Worm (Caenorhabditis elegans) whole organism, L3 larva: ENCODE measurements around the gene figl-1.

Source experiments
- R02D3.7 ChIP-seq: fragments of 150-350 bp; optimal IDR thresholded peaks from 2 replicates; lab custom pipeline; 2014; ENCODE audit warnings: missing biosample characterization, missing genetic modification characterization
- ZK546.5 ChIP-seq: sonication (generic microtip); optimal IDR thresholded peaks from 2 replicates; lab custom pipeline; 2017; ENCODE audit warnings: missing biosample characterization, missing genetic modification characterization
- ceh-28 ChIP-seq: fragments of 150-350 bp; optimal IDR thresholded peaks from 2 replicates; lab custom pipeline; 2014; ENCODE audit warnings: missing biosample characterization, missing genetic modification reagents, missing genetic modification characterization
- ceh-9 ChIP-seq: sonication (generic microtip); optimal IDR thresholded peaks from 2 replicates; lab custom pipeline; 2018; ENCODE audit warnings: missing biosample characterization, missing genetic modification characterization
- egl-27 ChIP-seq: sonication (generic microtip); optimal IDR thresholded peaks from 4 replicates; lab custom pipeline; 2017; ENCODE audit warnings: missing biosample characterization, missing genetic modification reagents, missing genetic modification characterization
- lin-39 ChIP-seq: fragments of 150-350 bp; optimal IDR thresholded peaks from 2 replicates; lab custom pipeline; 2018; ENCODE audit warnings: missing biosample characterization, missing genetic modification reagents, missing genetic modification characterization
- mml-1 ChIP-seq: fragments of 150-350 bp; sonication (generic microtip); optimal IDR thresholded peaks from 3 replicates; lab custom pipeline; 2014; ENCODE audit warnings: missing biosample characterization, missing genetic modification characterization
- nhr-11 ChIP-seq: fragments of 150-350 bp; optimal IDR thresholded peaks from 2 replicates; lab custom pipeline; 2014; ENCODE audit warnings: missing biosample characterization, missing genetic modification characterization
- nhr-28 ChIP-seq: fragments of 150-350 bp; optimal IDR thresholded peaks from 2 replicates; lab custom pipeline; 2014; ENCODE audit warnings: missing biosample characterization, missing genetic modification characterization
- nhr-76 ChIP-seq: fragments of 150-350 bp; sonication (generic microtip); optimal IDR thresholded peaks from 5 replicates; lab custom pipeline; 2014; ENCODE audit warnings: missing biosample characterization, missing genetic modification characterization
- skn-1 ChIP-seq: fragments of 150-350 bp; optimal IDR thresholded peaks from 2 replicates; lab custom pipeline; 2014; ENCODE audit warnings: missing biosample characterization, missing genetic modification characterization
- snpc-4 ChIP-seq: fragments of 150-350 bp; optimal IDR thresholded peaks from 2 replicates; lab custom pipeline; 2014; ENCODE audit warnings: missing biosample characterization, missing genetic modification characterization

ce11 chrV:4346799-4347198, 1.0 kb upstream of the figl-1 start, which contains the start of gene mcm-7:
- TF ChIP-seq snpc-4 (tag; lab: Kevin White, UChicago) (peak; percentile 1), nhr-76 (tag; lab: Kevin White, UChicago) (no peak), nhr-28 (no peak), ZK546.5 (tag; lab: Kevin White, UChicago) (no peak), nhr-11 (tag; lab: Kevin White, UChicago) (no peak), egl-27 (tag; lab: Kevin White, UChicago) (no peak), ceh-9 (no peak), skn-1 (no peak), lin-39 (peak; percentile 27), R02D3.7 (tag; lab: Kevin White, UChicago) (no peak), ceh-28 (tag; lab: Kevin White, UChicago) (no peak), mml-1 (tag; lab: Kevin White, UChicago) (no peak)
